Worm (Caenorhabditis elegans) whole organism, late embryonic: ENCODE data around the gene aat-3.

Experiments used
- C08G9.2 ChIP-seq: sonication (generic microtip); optimal IDR thresholded peaks from 2 replicates; lab custom pipeline; 2016; ENCODE audit warnings: mild to moderate bottlenecking, missing genetic modification characterization, moderate library complexity, missing compliant biosample characterization
- K02D7.2 ChIP-seq: sonication (generic microtip); optimal IDR thresholded peaks from 2 replicates; lab custom pipeline; 2017; ENCODE audit warnings: mild to moderate bottlenecking, missing genetic modification characterization, missing compliant biosample characterization
- K09A11.1 ChIP-seq: sonication (generic microtip); optimal IDR thresholded peaks from 2 replicates; lab custom pipeline; 2017; ENCODE audit warnings: antibody characterized with exemption, mild to moderate bottlenecking, missing genetic modification characterization, missing compliant biosample characterization; ENCODE audit not compliant: insufficient read depth
- ahr-1 ChIP-seq: sonication (generic microtip); optimal IDR thresholded peaks from 2 replicates; lab custom pipeline; 2016; ENCODE audit warnings: missing genetic modification characterization, missing compliant biosample characterization
- ama-1 ChIP-seq: fragments of 150-350 bp; optimal IDR thresholded peaks from 2 replicates; lab custom pipeline; 2014
- ceh-19 ChIP-seq: fragments of 200-800 bp; sonication (Bioruptor generic); optimal IDR thresholded peaks from 2 replicates; lab custom pipeline; 2018; ENCODE audit warnings: mild to moderate bottlenecking, missing genetic modification characterization, missing compliant biosample characterization
- ceh-24 ChIP-seq: sonication (generic microtip); optimal IDR thresholded peaks from 2 replicates; lab custom pipeline; 2016; ENCODE audit warnings: mild to moderate bottlenecking, missing genetic modification characterization, missing compliant biosample characterization
- ceh-45 ChIP-seq: fragments of 200-800 bp; sonication (Bioruptor generic); IDR thresholded peaks from 2 replicates; pipeline ENCODE4 v1.3.6; 2022; ENCODE audit warnings: missing genetic modification reagents, missing genetic modification characterization, missing compliant biosample characterization
- ceh-48 ChIP-seq: sonication (generic microtip); optimal IDR thresholded peaks from 2 replicates; lab custom pipeline; 2016; ENCODE audit warnings: missing genetic modification characterization, inconsistent platforms, missing compliant biosample characterization
- ceh-6 ChIP-seq: fragments of 200-800 bp; sonication (Bioruptor generic); optimal IDR thresholded peaks from 2 replicates; lab custom pipeline; 2018; ENCODE audit warnings: mild to moderate bottlenecking, missing genetic modification characterization, missing compliant biosample characterization
- che-1 ChIP-seq: sonication (generic microtip); optimal IDR thresholded peaks from 2 replicates; lab custom pipeline; 2016; ENCODE audit warnings: mild to moderate bottlenecking, missing genetic modification characterization, missing compliant biosample characterization
- dmd-4 ChIP-seq: sonication (generic microtip); optimal IDR thresholded peaks from 2 replicates; lab custom pipeline; 2016; ENCODE audit warnings: borderline replicate concordance, missing genetic modification characterization, missing compliant biosample characterization
- elt-2 ChIP-seq: sonication (generic microtip); optimal IDR thresholded peaks from 2 replicates; lab custom pipeline; 2016; ENCODE audit warnings: missing genetic modification reagents, missing genetic modification characterization, missing compliant biosample characterization
- elt-4 ChIP-seq: sonication (generic microtip); optimal IDR thresholded peaks from 2 replicates; lab custom pipeline; 2016; ENCODE audit warnings: missing genetic modification characterization, missing compliant biosample characterization
- ets-4 ChIP-seq: sonication (generic microtip); optimal IDR thresholded peaks from 2 replicates; lab custom pipeline; 2016; ENCODE audit warnings: missing genetic modification characterization, missing compliant biosample characterization
- eyg-1 ChIP-seq: sonication (generic microtip); optimal IDR thresholded peaks from 2 replicates; lab custom pipeline; 2016; ENCODE audit warnings: missing genotype, missing genetic modification characterization, missing compliant biosample characterization
- fkh-6 ChIP-seq: sonication (generic microtip); optimal IDR thresholded peaks from 2 replicates; lab custom pipeline; 2016; ENCODE audit warnings: missing genetic modification characterization, missing compliant biosample characterization
- gmeb-2 ChIP-seq: sonication (generic microtip); optimal IDR thresholded peaks from 2 replicates; lab custom pipeline; 2016; ENCODE audit warnings: missing genetic modification characterization, inconsistent platforms, missing compliant biosample characterization
- hlh-13 ChIP-seq: fragments of 200-800 bp; sonication (Bioruptor generic); optimal IDR thresholded peaks from 2 replicates; lab custom pipeline; 2018; ENCODE audit warnings: mild to moderate bottlenecking, missing genetic modification characterization, missing compliant biosample characterization
- hlh-15 ChIP-seq: sonication (generic microtip); optimal IDR thresholded peaks from 2 replicates; lab custom pipeline; 2016; ENCODE audit warnings: missing genetic modification characterization, missing compliant biosample characterization
- hlh-30 ChIP-seq: sonication (generic microtip); optimal IDR thresholded peaks from 2 replicates; lab custom pipeline; 2017; ENCODE audit warnings: antibody characterized with exemption, missing genetic modification characterization, missing compliant biosample characterization; ENCODE audit not compliant: insufficient read depth
- hlh-6 ChIP-seq: sonication (generic microtip); optimal IDR thresholded peaks from 2 replicates; lab custom pipeline; 2016; ENCODE audit warnings: missing genotype, missing genetic modification characterization, missing compliant biosample characterization
- lim-6 ChIP-seq: sonication (generic microtip); optimal IDR thresholded peaks from 2 replicates; lab custom pipeline; 2016; ENCODE audit warnings: missing genetic modification characterization, missing compliant biosample characterization
- lin-11 ChIP-seq: fragments of 200-800 bp; sonication (Bioruptor generic); optimal IDR thresholded peaks from 2 replicates; lab custom pipeline; 2018; ENCODE audit warnings: mild to moderate bottlenecking, missing genetic modification characterization, missing compliant biosample characterization
- mec-3 ChIP-seq: sonication (generic microtip); optimal IDR thresholded peaks from 2 replicates; lab custom pipeline; 2016; ENCODE audit warnings: borderline replicate concordance, missing genetic modification characterization, missing compliant biosample characterization
- nfya-1 ChIP-seq: sonication (generic microtip); optimal IDR thresholded peaks from 2 replicates; lab custom pipeline; 2017; ENCODE audit warnings: missing genetic modification characterization, mild to moderate bottlenecking, missing compliant biosample characterization, antibody characterized with exemption, moderate library complexity
- nhr-232 ChIP-seq: sonication (generic microtip); optimal IDR thresholded peaks from 2 replicates; lab custom pipeline; 2016; ENCODE audit warnings: missing genetic modification characterization, missing compliant biosample characterization
- npax-4 ChIP-seq: sonication (generic microtip); optimal IDR thresholded peaks from 2 replicates; lab custom pipeline; 2016; ENCODE audit warnings: missing genetic modification characterization, missing compliant biosample characterization
- odd-2 ChIP-seq: sonication (generic microtip); optimal IDR thresholded peaks from 2 replicates; lab custom pipeline; 2017; ENCODE audit warnings: antibody characterized with exemption, mild to moderate bottlenecking, missing genetic modification characterization, missing compliant biosample characterization
- pag-3 ChIP-seq: sonication (generic microtip); optimal IDR thresholded peaks from 2 replicates; lab custom pipeline; 2016; ENCODE audit warnings: missing compliant biosample characterization, missing genetic modification characterization, borderline replicate concordance
- pat-9 ChIP-seq: fragments of 200-800 bp; sonication (Bioruptor generic); optimal IDR thresholded peaks from 2 replicates; lab custom pipeline; 2018; ENCODE audit warnings: mild to moderate bottlenecking, missing genetic modification characterization, moderate library complexity, missing compliant biosample characterization
- pax-1 ChIP-seq: fragments of 150-350 bp; optimal IDR thresholded peaks from 2 replicates; lab custom pipeline; 2014; ENCODE audit warnings: missing biosample characterization, missing genetic modification characterization
- pha-4 ChIP-seq: fragments of 150-350 bp; optimal IDR thresholded peaks from 2 replicates; lab custom pipeline; 2018; ENCODE audit warnings: missing biosample characterization, missing genetic modification reagents, missing genetic modification characterization
- pqm-1 ChIP-seq: sonication (generic microtip); optimal IDR thresholded peaks from 2 replicates; lab custom pipeline; 2016; ENCODE audit warnings: missing genetic modification characterization, missing compliant biosample characterization
- pros-1 ChIP-seq: fragments of 150-350 bp; optimal IDR thresholded peaks from 2 replicates; lab custom pipeline; 2014; ENCODE audit warnings: missing biosample characterization, missing genetic modification reagents, missing genetic modification characterization
- sdc-2 ChIP-seq: sonication (generic microtip); optimal IDR thresholded peaks from 2 replicates; lab custom pipeline; 2016; ENCODE audit warnings: missing genotype, missing genetic modification characterization, missing compliant biosample characterization
- sox-2 ChIP-seq: fragments of 200-800 bp; sonication (Bioruptor generic); IDR thresholded peaks from 2 replicates; pipeline ENCODE4 v1.3.6; 2022; ENCODE audit warnings: missing genetic modification reagents, missing genetic modification characterization, missing compliant biosample characterization
- tbx-2 ChIP-seq: sonication (generic microtip); optimal IDR thresholded peaks from 2 replicates; lab custom pipeline; 2016; ENCODE audit warnings: missing genetic modification characterization, missing compliant biosample characterization
- tbx-7 ChIP-seq: sonication (generic microtip); optimal IDR thresholded peaks from 2 replicates; lab custom pipeline; 2016; ENCODE audit warnings: missing genotype, missing genetic modification characterization, missing compliant biosample characterization
- ttx-3 ChIP-seq: sonication (generic microtip); optimal IDR thresholded peaks from 2 replicates; lab custom pipeline; 2016; ENCODE audit warnings: missing genetic modification reagents, missing genetic modification characterization, missing compliant biosample characterization
- unc-3 ChIP-seq, 2 experiments: fragments of 200-800 bp in 1 of 2; sonication (Bioruptor generic) in 1 of 2; sonication (generic microtip) in 1 of 2; conservative IDR thresholded peaks in 1 of 2; optimal IDR thresholded peaks in 1 of 2; 2 replicates each; pipeline versions ENCODE4 v1.3.6 to Lab custom; 2016 to 2022; ENCODE audit warnings: missing compliant biosample characterization in 2 of 2, missing genetic modification characterization in 2 of 2, missing genetic modification reagents in 1 of 2
- unc-42 ChIP-seq: sonication (generic microtip); optimal IDR thresholded peaks from 2 replicates; lab custom pipeline; 2016; ENCODE audit warnings: missing genotype, missing genetic modification characterization, missing compliant biosample characterization
- unc-86 ChIP-seq: sonication (generic microtip); optimal IDR thresholded peaks from 2 replicates; lab custom pipeline; 2016; ENCODE audit warnings: missing genetic modification characterization, missing compliant biosample characterization
- ztf-16 ChIP-seq: sonication (generic microtip); optimal IDR thresholded peaks from 2 replicates; lab custom pipeline; 2017; ENCODE audit warnings: missing genetic modification characterization, missing compliant biosample characterization

Gene aat-3

ce11 chrX:2527877-2528276, 24.2 kb upstream of the aat-3 start (continued):
- TF ChIP-seq ets-4 (tag; lab: Kevin White, UChicago), result no peak
- TF ChIP-seq, all 69 proteins: peak for 6

ce11 chrX:2531276-2531675, 20.8 kb upstream of the aat-3 start:
- TF ChIP-seq elt-4 (tag; lab: Kevin White, UChicago), result no peak
- TF ChIP-seq ttx-3 (tag; lab: Kevin White, UChicago), result no peak
- no peak for TF ChIP-seq sdc-2 (tag; lab: Kevin White, UChicago)
- TF ChIP-seq nfya-1, result no peak
- TF ChIP-seq gmeb-2 (tag; lab: Kevin White, UChicago), result no peak
- no peak for TF ChIP-seq ceh-6 (GFP tag; lab: Kevin White, UChicago)
- TF ChIP-seq C08G9.2 (tag; lab: Kevin White, UChicago), result no peak

ce11 chrX:2532357-2532756, 19.7 kb upstream of the aat-3 start, which contains the start of gene tbc-12:
Gene tbc-12, minus strand, starts transcription at chrX:2532457.
- TF ChIP-seq hlh-13 (no peak), C08G9.2 (tag; lab: Kevin White, UChicago) (no peak), lin-11 (tag; lab: Kevin White, UChicago) (no peak), sox-2 (no peak), pax-1 (tag; lab: Kevin White, UChicago) (no peak), pag-3 (tag; lab: Kevin White, UChicago) (no peak), mec-3 (tag; lab: Kevin White, UChicago) (no peak)

- no peak for TF ChIP-seq pha-4 (tag; lab: Kevin White, UChicago)
- peak; percentile 75 for TF ChIP-seq ceh-19 (GFP tag; lab: Kevin White, UChicago)
- TF ChIP-seq ceh-24 (tag; lab: Kevin White, UChicago), result no peak
- peak; percentile 35 for TF ChIP-seq hlh-6 (tag; lab: Kevin White, UChicago)
- TF ChIP-seq ceh-45, result no peak
- TF ChIP-seq dmd-4 (tag; lab: Kevin White, UChicago), result no peak
- TF ChIP-seq hlh-30 (tag; lab: Kevin White, UChicago), result peak; percentile 71
- no peak for TF ChIP-seq pax-1 (tag; lab: Kevin White, UChicago)
- TF ChIP-seq C08G9.2 (tag; lab: Kevin White, UChicago), result peak; percentile 48
- TF ChIP-seq lim-6 (tag; lab: Kevin White, UChicago), result no peak
- no peak for TF ChIP-seq pat-9
- no peak for TF ChIP-seq ama-1
- TF ChIP-seq ceh-6 (GFP tag; lab: Kevin White, UChicago), result peak; percentile 17
- TF ChIP-seq ets-4 (tag; lab: Kevin White, UChicago), result peak; percentile 35
- TF ChIP-seq ztf-16, result peak; percentile 40
- no peak for TF ChIP-seq npax-4 (tag; lab: Kevin White, UChicago)
- TF ChIP-seq unc-42, result peak; percentile 86
- TF ChIP-seq che-1 (tag; lab: Kevin White, UChicago), result no peak
- no peak for TF ChIP-seq mec-3 (tag; lab: Kevin White, UChicago)
- no peak for TF ChIP-seq tbx-7 (tag; lab: Kevin White, UChicago)
- no peak for TF ChIP-seq lin-11 (tag; lab: Kevin White, UChicago)
- no peak for TF ChIP-seq pag-3 (tag; lab: Kevin White, UChicago)
- peak; percentile 78 for TF ChIP-seq ceh-48 (tag; lab: Kevin White, UChicago)
- TF ChIP-seq unc-3 (GFP tag; conservative IDR thresholded peaks at IDR 0.05; lab: Robert Waterston, UW), result no peak
- no peak for TF ChIP-seq unc-3 (tag; optimal IDR thresholded peaks at IDR 0.05; lab: Kevin White, UChicago)
- no peak for TF ChIP-seq nhr-232 (tag; lab: Kevin White, UChicago)
- no peak for TF ChIP-seq odd-2 (tag; lab: Kevin White, UChicago)
- TF ChIP-seq K02D7.2 (tag; lab: Kevin White, UChicago), result no peak
- no peak for TF ChIP-seq fkh-6 (tag; lab: Kevin White, UChicago)
- no peak for TF ChIP-seq ahr-1
- peak; percentile 19 for TF ChIP-seq elt-2
- TF ChIP-seq tbx-2 (tag; lab: Kevin White, UChicago), result peak; percentile 89
- no peak for TF ChIP-seq hlh-13
- TF ChIP-seq K09A11.1 (tag; lab: Kevin White, UChicago), result peak; percentile 19
- TF ChIP-seq pqm-1, result no peak
- TF ChIP-seq eyg-1, result peak; percentile 38
- no peak for TF ChIP-seq hlh-15 (tag; lab: Kevin White, UChicago)
- no peak for TF ChIP-seq elt-4 (tag; lab: Kevin White, UChicago)
- TF ChIP-seq unc-86 (tag; lab: Kevin White, UChicago), result no peak
- peak; percentile 56 for TF ChIP-seq pros-1
Measured at ce11 chrX:2536246-2536772, 15.8 kb upstream of the aat-3 start.
